Worm (Caenorhabditis elegans) whole organism, young adult: ENCODE results near the gene Y53C12B.1.

Source experiments
- B0336.3 ChIP-seq: fragments of 200-800 bp; sonication (Bioruptor generic); IDR thresholded peaks from 2 replicates; pipeline ENCODE4 v1.3.6; 2022; ENCODE audit warnings: missing genetic modification characterization, missing compliant biosample characterization
- C17E4.6 ChIP-seq: fragments of 200-800 bp; sonication (Bioruptor generic); IDR thresholded peaks from 2 replicates; pipeline ENCODE4 v1.3.6; 2022; ENCODE audit warnings: missing genetic modification reagents, missing genetic modification characterization, missing compliant biosample characterization
- D2030.7 ChIP-seq: fragments of 200-800 bp; sonication (Bioruptor generic); IDR thresholded peaks from 2 replicates; pipeline ENCODE4 v1.3.6; 2022; ENCODE audit warnings: missing genetic modification reagents, missing genetic modification characterization, missing compliant biosample characterization
- Y53F4B.3 ChIP-seq: fragments of 200-800 bp; sonication (Bioruptor generic); IDR thresholded peaks from 2 replicates; pipeline ENCODE4 v1.3.6; 2022; ENCODE audit warnings: missing genetic modification reagents, missing genetic modification characterization, missing compliant biosample characterization
- ZK185.1 ChIP-seq: sonication (generic microtip); optimal IDR thresholded peaks from 2 replicates; lab custom pipeline; 2016; ENCODE audit warnings: mild to moderate bottlenecking, missing genetic modification characterization, missing compliant biosample characterization; ENCODE audit not compliant: poor library complexity, severe bottlenecking
- ama-1 ChIP-seq, 3 experiments: fragments of 150-350 bp in 1 of 3; sonication (generic microtip) in 2 of 3; optimal IDR thresholded peaks; 2 replicates each; lab custom pipeline; 2014 to 2018; ENCODE audit warnings: missing biosample characterization in 2 of 3, missing genetic modification characterization in 2 of 3, missing genetic modification reagents in 2 of 3
- atf-7 ChIP-seq: sonication (generic microtip); optimal IDR thresholded peaks from 2 replicates; lab custom pipeline; 2017; ENCODE audit warnings: mild to moderate bottlenecking, missing genetic modification characterization, missing compliant biosample characterization
- athp-1 ChIP-seq: sonication (generic microtip); optimal IDR thresholded peaks from 2 replicates; lab custom pipeline; 2017; ENCODE audit warnings: mild to moderate bottlenecking, missing genetic modification characterization, missing compliant biosample characterization
- attf-6 ChIP-seq: fragments of 200-800 bp; sonication (Bioruptor generic); IDR thresholded peaks from 2 replicates; pipeline ENCODE4 v1.3.6; 2022; ENCODE audit warnings: missing genetic modification reagents, missing genetic modification characterization, missing compliant biosample characterization
- bed-2 ChIP-seq: fragments of 200-800 bp; sonication (Bioruptor generic); IDR thresholded peaks from 2 replicates; pipeline ENCODE4 v1.3.6; 2022; ENCODE audit warnings: missing genetic modification reagents, missing genetic modification characterization, missing compliant biosample characterization
- cebp-1 ChIP-seq, 2 experiments: fragments of 200-800 bp in 1 of 2; sonication (Bioruptor generic) in 1 of 2; sonication (generic microtip) in 1 of 2; IDR thresholded peaks in 1 of 2; optimal IDR thresholded peaks in 1 of 2; 2 replicates each; pipeline versions ENCODE4 v1.3.6 to Lab custom; 2017 to 2022; ENCODE audit warnings: missing compliant biosample characterization in 2 of 2, missing genetic modification characterization in 2 of 2, mild to moderate bottlenecking in 1 of 2, missing genetic modification reagents in 1 of 2, moderate library complexity in 1 of 2
- ceh-40 ChIP-seq: fragments of 200-800 bp; sonication (Bioruptor generic); IDR thresholded peaks from 2 replicates; pipeline ENCODE4 v1.3.6; 2022; ENCODE audit warnings: missing genetic modification characterization, missing compliant biosample characterization
- ceh-58 ChIP-seq: fragments of 200-800 bp; sonication (Bioruptor generic); IDR thresholded peaks from 2 replicates; pipeline ENCODE4 v1.3.6; 2022; ENCODE audit warnings: missing genetic modification characterization, missing compliant biosample characterization
- ceh-79 ChIP-seq: sonication (generic microtip); optimal IDR thresholded peaks from 2 replicates; lab custom pipeline; 2017; ENCODE audit warnings: mild to moderate bottlenecking, missing genetic modification characterization, missing compliant biosample characterization
- dpl-1 ChIP-seq: fragments of 150-350 bp; optimal IDR thresholded peaks from 2 replicates; lab custom pipeline; 2014; ENCODE audit warnings: missing biosample characterization, missing genetic modification reagents, missing genetic modification characterization
- egl-18 ChIP-seq: fragments of 200-800 bp; sonication (Bioruptor generic); IDR thresholded peaks from 2 replicates; pipeline ENCODE4 v1.3.6; 2022; ENCODE audit warnings: missing genetic modification reagents, missing genetic modification characterization, missing compliant biosample characterization
- ets-4 ChIP-seq: fragments of 200-800 bp; sonication (Bioruptor generic); optimal IDR thresholded peaks from 2 replicates; lab custom pipeline; 2018; ENCODE audit warnings: mild to moderate bottlenecking, missing genetic modification characterization, missing compliant biosample characterization
- fkh-3 ChIP-seq: sonication (generic microtip); optimal IDR thresholded peaks from 2 replicates; lab custom pipeline; 2016; ENCODE audit warnings: mild to moderate bottlenecking, missing genetic modification characterization, missing compliant biosample characterization
- hmg-1.2 ChIP-seq: fragments of 200-800 bp; sonication (Bioruptor generic); IDR thresholded peaks from 2 replicates; pipeline ENCODE4 v1.3.6; 2022; ENCODE audit warnings: missing genetic modification reagents, missing genetic modification characterization, missing compliant biosample characterization
- hmg-20 ChIP-seq: fragments of 200-800 bp; sonication (Bioruptor generic); IDR thresholded peaks from 2 replicates; pipeline ENCODE4 v1.3.6; 2022; ENCODE audit warnings: missing genetic modification reagents, missing genetic modification characterization, missing compliant biosample characterization
- let-526 ChIP-seq: fragments of 200-800 bp; sonication (Bioruptor generic); IDR thresholded peaks from 2 replicates; pipeline ENCODE4 v1.3.6; 2022; ENCODE audit warnings: missing genetic modification reagents, missing genetic modification characterization, missing compliant biosample characterization
- let-607 ChIP-seq, 2 experiments: fragments of 200-800 bp in 1 of 2; sonication (Bioruptor generic) in 1 of 2; sonication (generic microtip) in 1 of 2; optimal IDR thresholded peaks; 2 replicates each; lab custom pipeline; 2016 to 2018; ENCODE audit warnings: mild to moderate bottlenecking in 2 of 2, missing compliant biosample characterization in 2 of 2, missing genetic modification characterization in 2 of 2, moderate library complexity in 2 of 2, missing genotype in 1 of 2
- lin-40 ChIP-seq: sonication (generic microtip); optimal IDR thresholded peaks from 2 replicates; lab custom pipeline; 2016; ENCODE audit warnings: missing genetic modification characterization, mild to moderate bottlenecking, missing compliant biosample characterization, missing genotype, missing genetic modification reagents
- lsl-1 ChIP-seq: fragments of 200-800 bp; sonication (Bioruptor generic); optimal IDR thresholded peaks from 2 replicates; lab custom pipeline; 2018; ENCODE audit warnings: mild to moderate bottlenecking, missing genetic modification characterization, moderate library complexity, missing compliant biosample characterization
- lsy-27 ChIP-seq: sonication (generic microtip); optimal IDR thresholded peaks from 2 replicates; lab custom pipeline; 2017; ENCODE audit warnings: missing genetic modification characterization, mild to moderate bottlenecking, missing compliant biosample characterization, antibody characterized with exemption, missing genotype, borderline replicate concordance; ENCODE audit not compliant: insufficient read depth
- madf-10 ChIP-seq: sonication (generic microtip); optimal IDR thresholded peaks from 2 replicates; lab custom pipeline; 2016; ENCODE audit warnings: mild to moderate bottlenecking, missing genetic modification characterization, missing compliant biosample characterization
- madf-3 ChIP-seq: fragments of 200-800 bp; sonication (Bioruptor generic); IDR thresholded peaks from 2 replicates; pipeline ENCODE4 v1.3.6; 2022; ENCODE audit warnings: missing genetic modification reagents, missing genetic modification characterization, missing compliant biosample characterization
- mel-28 ChIP-seq: sonication (generic microtip); optimal IDR thresholded peaks from 2 replicates; lab custom pipeline; 2016; ENCODE audit warnings: borderline replicate concordance, mild to moderate bottlenecking, missing genetic modification characterization, missing compliant biosample characterization
- nhr-80 ChIP-seq: sonication (generic microtip); optimal IDR thresholded peaks from 2 replicates; lab custom pipeline; 2016; ENCODE audit warnings: missing genetic modification characterization, missing compliant biosample characterization
- nhr-90 ChIP-seq: sonication (generic microtip); optimal IDR thresholded peaks from 2 replicates; lab custom pipeline; 2016; ENCODE audit warnings: missing genotype, mild to moderate bottlenecking, missing genetic modification characterization, missing compliant biosample characterization
- pha-4 ChIP-seq: fragments of 150-350 bp; sonication (generic microtip); optimal IDR thresholded peaks from 2 replicates; lab custom pipeline; 2014; ENCODE audit warnings: missing biosample characterization, missing genetic modification reagents, missing genetic modification characterization
- rcor-1 ChIP-seq: fragments of 200-800 bp; sonication (Bioruptor generic); IDR thresholded peaks from 2 replicates; pipeline ENCODE4 v1.3.6; 2022; ENCODE audit warnings: missing genetic modification reagents, missing genetic modification characterization, missing compliant biosample characterization
- repo-1 ChIP-seq: sonication (generic microtip); optimal IDR thresholded peaks from 2 replicates; lab custom pipeline; 2017; ENCODE audit warnings: mild to moderate bottlenecking, missing genetic modification characterization, missing compliant biosample characterization
- rpc-1 ChIP-seq, 2 experiments: fragments of 150-350 bp in 1 of 2; sonication (generic microtip) in 1 of 2; optimal IDR thresholded peaks; 2 replicates each; lab custom pipeline; 2014 to 2018; ENCODE audit warnings: missing biosample characterization in 1 of 2, missing genetic modification characterization in 1 of 2, missing genetic modification reagents in 1 of 2, missing genotype in 1 of 2
- sdz-38 ChIP-seq: sonication (generic microtip); optimal IDR thresholded peaks from 2 replicates; lab custom pipeline; 2016; ENCODE audit warnings: missing genotype, missing genetic modification characterization, missing compliant biosample characterization
- snpc-4 ChIP-seq, 5 experiments: fragments of 150-350 bp in 1 of 5; sonication (generic microtip) in 4 of 5; optimal IDR thresholded peaks; 2 replicates each; lab custom pipeline; 2014 to 2018; ENCODE audit warnings: missing genetic modification characterization in 5 of 5, missing biosample characterization in 3 of 5, antibody characterized with exemption in 2 of 5, mild to moderate bottlenecking in 2 of 5, missing compliant biosample characterization in 2 of 5, missing genotype in 2 of 5, moderate library complexity in 2 of 5, missing genetic modification reagents in 1 of 5
- tlf-1 ChIP-seq: fragments of 200-800 bp; sonication (Bioruptor generic); optimal IDR thresholded peaks from 2 replicates; lab custom pipeline; 2018; ENCODE audit warnings: mild to moderate bottlenecking, missing genetic modification characterization, missing compliant biosample characterization
- unc-130 ChIP-seq: sonication (generic microtip); optimal IDR thresholded peaks from 2 replicates; lab custom pipeline; 2016; ENCODE audit warnings: missing genetic modification reagents, missing genetic modification characterization, missing compliant biosample characterization
- unc-62 ChIP-seq: fragments of 150-350 bp; optimal IDR thresholded peaks from 2 replicates; lab custom pipeline; 2014; ENCODE audit warnings: missing biosample characterization, missing genetic modification reagents, missing genetic modification characterization
- zim-3 ChIP-seq: sonication (generic microtip); optimal IDR thresholded peaks from 2 replicates; lab custom pipeline; 2017; ENCODE audit warnings: mild to moderate bottlenecking, missing genetic modification characterization, moderate library complexity, missing compliant biosample characterization
- ztf-22 ChIP-seq: fragments of 200-800 bp; sonication (Bioruptor generic); optimal IDR thresholded peaks from 2 replicates; lab custom pipeline; 2018; ENCODE audit warnings: mild to moderate bottlenecking, missing genetic modification characterization, moderate library complexity, missing compliant biosample characterization
- ztf-26 ChIP-seq: sonication (generic microtip); optimal IDR thresholded peaks from 2 replicates; lab custom pipeline; 2017; ENCODE audit warnings: missing genetic modification characterization, missing compliant biosample characterization
- ztf-28 ChIP-seq: fragments of 200-800 bp; sonication (Bioruptor generic); IDR thresholded peaks from 2 replicates; pipeline ENCODE4 v1.3.6; 2022; ENCODE audit warnings: missing genetic modification reagents, missing genetic modification characterization, missing compliant biosample characterization
- ztf-6 ChIP-seq: fragments of 200-800 bp; sonication (Bioruptor generic); IDR thresholded peaks from 2 replicates; pipeline ENCODE4 v1.3.6; 2022; ENCODE audit warnings: missing genetic modification reagents, missing genetic modification characterization, missing compliant biosample characterization

The Y53C12B.1 gene

DNA sequence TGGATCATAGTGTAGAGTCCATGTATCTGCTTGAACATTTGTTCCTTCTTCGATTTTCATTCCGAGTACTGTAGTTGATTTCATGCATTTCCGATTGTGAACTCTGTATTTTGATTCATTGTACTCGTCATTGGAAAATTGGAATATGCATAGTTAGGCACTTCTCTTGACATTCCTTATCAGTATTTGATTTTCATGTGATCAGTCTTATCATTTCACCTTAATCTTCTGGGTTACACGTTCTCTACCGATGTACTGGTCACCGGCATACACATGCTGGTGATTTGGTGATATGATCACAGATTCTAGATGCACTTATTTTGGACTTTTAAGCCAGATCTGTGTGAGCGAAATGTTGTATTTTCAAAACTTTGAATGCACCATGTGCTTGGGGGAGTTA, 45.3 kb upstream of the Y53C12B.1 start:
- TF ChIP-seq let-607 (tag; optimal IDR thresholded peaks at IDR 0.05; lab: Kevin White, UChicago) (no peak), cebp-1 (GFP tag; IDR thresholded peaks at IDR 0.05; lab: Robert Waterston, UW) (peak; percentile 7; the same call in 1 of the 2 replicates), cebp-1 (tag; optimal IDR thresholded peaks at IDR 0.05; lab: Kevin White, UChicago) (no peak), lsl-1 (GFP tag; lab: Kevin White, UChicago) (no peak), lsy-27 (tag; lab: Kevin White, UChicago) (no peak), madf-3 (GFP tag; lab: Robert Waterston, UW) (no peak), egl-18 (GFP tag; lab: Robert Waterston, UW) (no peak), nhr-80 (tag; lab: Kevin White, UChicago) (peak; percentile 90), ets-4 (GFP tag; lab: Kevin White, UChicago) (peak; percentile 53), C17E4.6 (GFP tag; lab: Robert Waterston, UW) (no peak), pha-4 (no peak), ztf-6 (no peak), dpl-1 (GFP tag; lab: Kevin White, UChicago) (no peak), atf-7 (tag; lab: Kevin White, UChicago) (peak; percentile 66), mel-28 (no peak), ztf-22 (peak; percentile 38), fkh-3 (no peak)

DNA sequence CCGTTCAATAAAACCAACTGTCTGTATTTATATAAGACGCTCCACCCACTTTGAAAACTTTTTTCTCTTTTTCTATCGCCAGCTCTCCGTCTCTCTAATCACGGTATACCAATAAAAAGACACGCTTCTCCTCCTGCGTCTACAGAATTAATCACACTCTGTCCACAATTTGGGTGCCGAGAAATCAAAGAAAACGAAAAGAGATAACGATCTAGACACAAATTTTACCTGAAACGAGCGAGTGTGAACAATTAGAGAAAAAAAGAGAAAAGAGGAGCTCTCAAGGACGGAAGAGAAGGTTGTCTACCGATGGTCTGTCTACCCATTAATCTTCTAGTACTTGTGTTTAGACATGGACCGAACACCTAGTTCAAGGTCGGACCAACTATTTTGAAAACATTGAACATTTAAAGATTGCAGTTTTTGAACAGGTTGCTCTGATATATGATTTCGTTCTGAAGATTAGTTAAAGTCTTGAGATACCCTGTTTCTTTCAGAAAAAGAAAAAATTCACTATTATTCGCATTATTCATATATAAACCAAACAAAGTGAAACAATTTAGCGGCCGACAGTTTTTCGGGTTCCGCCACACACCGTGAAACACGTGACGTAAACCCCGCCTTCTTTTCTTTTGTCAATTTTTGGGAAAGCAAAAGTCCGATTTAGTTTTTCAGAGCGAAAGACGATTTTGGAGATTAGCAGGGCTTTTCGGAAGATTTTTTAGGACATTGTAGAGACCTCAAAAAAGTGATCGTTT, 41.7 kb upstream of the Y53C12B.1 start, which contains the start of gene cyp-13A2:
cyp-13A2 (minus strand) TSS at position 235 of the 758 bp plus-strand sequence.
- TF ChIP-seq unc-62 (GFP tag; lab: Kevin White, UChicago) = no peak
- TF ChIP-seq zim-3 = no peak
- TF ChIP-seq rpc-1 (optimal IDR thresholded peaks at IDR 0.05; lab: Kevin White, UChicago) = no peak
- peak; percentile 3 for TF ChIP-seq rpc-1 (tag; optimal IDR thresholded peaks at IDR 0.05; lab: Kevin White, UChicago)
- no peak for TF ChIP-seq rcor-1 (GFP tag; lab: Robert Waterston, UW)
- no peak for TF ChIP-seq ztf-28
- peak; percentile 6 for TF ChIP-seq pha-4
- no peak for TF ChIP-seq sdz-38
- TF ChIP-seq Y53F4B.3 = no peak
- peak; percentile 89 for TF ChIP-seq nhr-80 (tag; lab: Kevin White, UChicago)
- TF ChIP-seq ceh-58 (GFP tag; lab: Robert Waterston, UW) = no peak
- no peak for TF ChIP-seq lin-40
- no peak for TF ChIP-seq nhr-90 (tag; lab: Kevin White, UChicago)
- TF ChIP-seq athp-1 = no peak
- no peak for TF ChIP-seq bed-2 (GFP tag; lab: Robert Waterston, UW)
- no peak for TF ChIP-seq ceh-79 (tag; lab: Kevin White, UChicago)
- TF ChIP-seq ceh-40 (GFP tag; lab: Robert Waterston, UW) = no peak
- peak; percentile 93 for TF ChIP-seq snpc-4 (GFP tag; optimal IDR thresholded peaks at IDR 0.05; lab: Kevin White, UChicago)
- TF ChIP-seq snpc-4 (tag; optimal IDR thresholded peaks at IDR 0.05; lab: Kevin White, UChicago) = peak; percentile 94 to 98 (median 96)
- TF ChIP-seq tlf-1 = no peak
- no peak for TF ChIP-seq ama-1 (optimal IDR thresholded peaks at IDR 0.05; lab: Kevin White, UChicago)
- no peak for TF ChIP-seq ama-1 (GFP tag; optimal IDR thresholded peaks at IDR 0.05; lab: Kevin White, UChicago)
- TF ChIP-seq ztf-26 (tag; lab: Kevin White, UChicago) = no peak
- TF ChIP-seq unc-130 (GFP tag; lab: Kevin White, UChicago) = no peak
- no peak for TF ChIP-seq repo-1 (tag; lab: Kevin White, UChicago)
- TF ChIP-seq hmg-1.2 = peak; percentile 84
- TF ChIP-seq hmg-20 (GFP tag; lab: Robert Waterston, UW) = no peak
- no peak for TF ChIP-seq mel-28
- no peak for TF ChIP-seq lsl-1 (GFP tag; lab: Kevin White, UChicago)
- TF ChIP-seq D2030.7 (GFP tag; lab: Robert Waterston, UW) = no peak
- no peak for TF ChIP-seq ZK185.1
- no peak for TF ChIP-seq let-526 (GFP tag; lab: Robert Waterston, UW)
- TF ChIP-seq attf-6 (GFP tag; lab: Robert Waterston, UW) = no peak
- TF ChIP-seq madf-10 (tag; lab: Kevin White, UChicago) = no peak
- 0 out of 2 replicates have a peak, but pooled peaks have one; percentile 27 for TF ChIP-seq B0336.3 (GFP tag; lab: Robert Waterston, UW)
